Worm (Caenorhabditis elegans) whole organism, L4 larva: Measurements from ENCODE around the gene meg-4.

Experiments
- D1046.2 ChIP-seq: fragments of 200-800 bp; sonication (Bioruptor generic); IDR thresholded peaks from 2 replicates; pipeline ENCODE4 v1.3.6; 2022; ENCODE audit warnings: missing genetic modification characterization, missing compliant biosample characterization
- F49E8.2 ChIP-seq: sonication (generic microtip); optimal IDR thresholded peaks from 2 replicates; lab custom pipeline; 2016; ENCODE audit warnings: missing compliant biosample characterization, mild to moderate bottlenecking, missing genetic modification characterization, borderline replicate concordance
- R02D3.7 ChIP-seq: fragments of 150-350 bp; sonication (generic microtip); optimal IDR thresholded peaks from 3 replicates; lab custom pipeline; 2014; ENCODE audit warnings: missing biosample characterization, missing genetic modification characterization
- Y75B8A.6 ChIP-seq: fragments of 200-800 bp; sonication (Bioruptor generic); IDR thresholded peaks from 2 replicates; pipeline ENCODE4 v1.3.6; 2022; ENCODE audit warnings: missing genetic modification reagents, missing genetic modification characterization, missing compliant biosample characterization
- attf-4 ChIP-seq: sonication (generic microtip); optimal IDR thresholded peaks from 3 replicates; lab custom pipeline; 2017; ENCODE audit warnings: missing biosample characterization, missing genetic modification characterization
- egl-27 ChIP-seq: sonication (generic microtip); optimal IDR thresholded peaks from 3 replicates; lab custom pipeline; 2017; ENCODE audit warnings: missing biosample characterization, missing genetic modification reagents, missing genetic modification characterization
- lsy-2 ChIP-seq, 2 experiments: fragments of 150-350 bp in 1 of 2; sonication (generic microtip) in 1 of 2; optimal IDR thresholded peaks; 2 replicates each; lab custom pipeline; 2014 to 2017; ENCODE audit warnings: missing biosample characterization in 2 of 2, missing genetic modification characterization in 2 of 2
- mep-1 ChIP-seq: fragments of 150-350 bp; sonication (generic microtip); optimal IDR thresholded peaks from 3 replicates; lab custom pipeline; 2014; ENCODE audit warnings: missing biosample characterization, missing genetic modification characterization
- mes-2 ChIP-seq: sonication (generic microtip); optimal IDR thresholded peaks from 2 replicates; lab custom pipeline; 2016; ENCODE audit warnings: missing genotype, mild to moderate bottlenecking, missing genetic modification characterization, missing compliant biosample characterization; ENCODE audit not compliant: poor library complexity, severe bottlenecking
- nhr-111 ChIP-seq: fragments of 200-800 bp; sonication (Bioruptor generic); optimal IDR thresholded peaks from 2 replicates; lab custom pipeline; 2018; ENCODE audit warnings: mild to moderate bottlenecking, missing genetic modification characterization, missing compliant biosample characterization
- php-3 ChIP-seq: fragments of 200-800 bp; sonication (Bioruptor generic); IDR thresholded peaks from 2 replicates; pipeline ENCODE4 v1.3.6; 2022; ENCODE audit warnings: missing genetic modification reagents, missing genetic modification characterization, missing compliant biosample characterization
- saeg-2 ChIP-seq: fragments of 200-800 bp; sonication (Bioruptor generic); IDR thresholded peaks from 2 replicates; pipeline ENCODE4 v1.3.6; 2022; ENCODE audit warnings: missing genetic modification reagents, missing genetic modification characterization, missing compliant biosample characterization
- snpc-1.2 ChIP-seq: fragments of 200-800 bp; sonication (Bioruptor generic); IDR thresholded peaks from 2 replicates; pipeline ENCODE4 v1.3.6; 2022; ENCODE audit warnings: missing genetic modification reagents, missing genetic modification characterization, missing compliant biosample characterization
- snpc-4 ChIP-seq: fragments of 150-350 bp; optimal IDR thresholded peaks from 2 replicates; lab custom pipeline; 2014; ENCODE audit warnings: missing biosample characterization, missing genetic modification characterization
- spr-1 ChIP-seq: sonication (generic microtip); optimal IDR thresholded peaks from 2 replicates; lab custom pipeline; 2016; ENCODE audit warnings: mild to moderate bottlenecking, missing genetic modification characterization, missing compliant biosample characterization
- unc-39 ChIP-seq: sonication (generic microtip); optimal IDR thresholded peaks from 2 replicates; lab custom pipeline; 2017; ENCODE audit warnings: missing biosample characterization, missing genetic modification characterization
- zfp-2 ChIP-seq: sonication (generic microtip); optimal IDR thresholded peaks from 2 replicates; lab custom pipeline; 2016; ENCODE audit warnings: mild to moderate bottlenecking, missing genetic modification characterization, missing compliant biosample characterization

The meg-4 gene

ce11 chrX:1735941-1736340 lies 53.2 kb downstream of the meg-4 start, which contains the start of gene F07G6.12:
Gene F07G6.12 (plus strand): TSS chrX:1736241.
- TF ChIP-seq snpc-4 (tag; lab: Kevin White, UChicago) (no peak), mep-1 (tag; lab: Kevin White, UChicago) (no peak), spr-1 (tag; lab: Kevin White, UChicago) (no peak), mes-2 (tag; lab: Kevin White, UChicago) (no peak), snpc-1.2 (GFP tag; lab: Robert Waterston, UW) (no peak), egl-27 (tag; lab: Kevin White, UChicago) (no peak), F49E8.2 (tag; lab: Kevin White, UChicago) (no peak), php-3 (no peak), D1046.2 (GFP tag; lab: Robert Waterston, UW) (no peak), zfp-2 (tag; lab: Kevin White, UChicago) (no peak), R02D3.7 (no peak), Y75B8A.6 (GFP tag; lab: Robert Waterston, UW) (no peak), attf-4 (tag; lab: Kevin White, UChicago) (no peak), saeg-2 (GFP tag; lab: Robert Waterston, UW) (no peak), unc-39 (tag; lab: Kevin White, UChicago) (no peak), lsy-2 (tag; optimal IDR thresholded peaks at IDR 0.05; lab: Kevin White, UChicago) (no peak), nhr-111 (no peak)
